Fruit fly (Drosophila melanogaster): Measurements from ENCODE around the gene Btk.

Btk gene

DNA sequence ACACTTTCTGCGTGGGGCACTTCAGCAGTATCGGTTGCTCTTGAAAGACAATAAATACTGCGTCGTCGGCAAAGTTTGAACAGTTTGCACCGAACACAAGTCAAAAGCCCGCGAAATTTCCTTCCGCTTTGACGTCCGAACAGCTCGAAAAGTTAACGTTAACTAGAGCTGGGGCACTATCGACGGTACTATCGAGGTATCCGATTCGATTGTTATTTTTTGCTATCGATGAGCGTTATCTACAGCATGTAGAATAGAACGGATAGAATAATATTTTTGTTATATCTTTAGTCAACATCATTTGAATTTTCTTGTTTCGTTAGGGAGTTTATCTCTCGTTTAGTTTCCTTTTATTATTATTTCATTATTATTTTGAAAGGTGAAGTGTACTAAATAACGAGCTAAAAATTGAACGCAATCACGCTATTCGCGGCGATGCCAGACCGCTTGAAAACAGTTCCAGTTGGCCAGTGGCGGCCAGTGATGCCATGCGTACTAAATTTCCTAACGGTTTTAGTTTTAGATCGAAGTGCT is 61.1 kb downstream of the Btk start, which contains the start of gene Pvr (continued):
- TF ChIP-seq CG12299 (tag; optimal IDR thresholded peaks at IDR 0.05) (no peak), HLH4C (GFP tag; IDR thresholded peaks at IDR 0.05; ENCODE audit: partially characterized antibody) (peak; percentile 97), Fer2 (tag; optimal IDR thresholded peaks at IDR 0.05) (no peak), CG9932 (GFP tag; IDR thresholded peaks at IDR 0.05) (no peak; the same call in 1 of the 2 replicates), CG32532 (GFP tag; IDR thresholded peaks at IDR 0.05) (peak; percentile 39), dmrt99B (tag; optimal IDR thresholded peaks at IDR 0.05) (no peak), CG4617 (GFP tag; optimal IDR thresholded peaks at IDR 0.05; ENCODE audit: borderline replicate concordance) (no peak), knrl (GFP tag; IDR thresholded peaks at IDR 0.05; ENCODE audit: partially characterized antibody) (peak; percentile 94), CG12391 (tag; optimal IDR thresholded peaks at IDR 0.05) (peak; percentile 2), CG16863 (GFP tag; optimal IDR thresholded peaks at IDR 0.05) (no peak), Hmr (GFP tag; optimal IDR thresholded peaks at IDR 0.05) (peak; percentile 64), CG13624 (GFP tag; optimal IDR thresholded peaks at IDR 0.05) (peak; percentile 51), CG15011 (GFP tag; optimal IDR thresholded peaks at IDR 0.05) (no peak), Ravus (GFP tag; IDR thresholded peaks at IDR 0.05) (no peak), Spps (tag; optimal IDR thresholded peaks at IDR 0.05) (no peak), CG31365 (tag; optimal IDR thresholded peaks at IDR 0.05) (no peak), CG9817 (tag; optimal IDR thresholded peaks at IDR 0.05) (no peak), sr (GFP tag; IDR thresholded peaks at IDR 0.05) (no peak), ara (GFP tag; IDR thresholded peaks at IDR 0.05) (no peak), BEAF-32 (GFP tag; optimal IDR thresholded peaks at IDR 0.05) (peak; percentile 95), eve (GFP tag; optimal IDR thresholded peaks at IDR 0.05) (no peak), D19B (GFP tag; optimal IDR thresholded peaks at IDR 0.05) (no peak)

DNA sequence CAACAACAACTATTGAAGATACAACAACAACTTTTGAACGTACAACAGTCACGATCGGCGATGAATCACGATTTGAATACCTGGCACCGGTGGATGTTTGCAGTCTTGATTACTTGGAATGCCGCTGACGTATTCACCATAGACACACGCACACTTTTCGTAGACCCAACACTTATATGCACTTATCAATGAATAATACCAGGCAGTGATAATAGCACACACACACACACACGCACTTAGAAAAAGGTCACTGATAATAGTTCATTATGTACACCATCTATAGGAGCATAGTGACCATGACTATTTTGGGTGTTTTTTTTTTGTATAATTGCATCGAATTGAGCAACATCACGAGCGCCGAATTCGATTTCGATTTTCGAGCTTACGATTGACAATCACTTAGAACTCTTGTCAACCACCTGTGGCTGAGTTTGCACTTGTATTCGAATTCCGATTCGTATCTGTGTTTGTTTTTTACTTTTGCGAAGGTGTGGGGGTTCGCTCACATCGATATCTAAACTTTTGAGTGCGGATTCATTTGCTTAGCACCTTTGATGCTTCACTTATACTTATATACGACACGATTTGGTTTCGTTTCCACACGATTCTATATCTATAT is 61.7 kb downstream of the Btk start:
- peak; percentile 12 for TF ChIP-seq sug (tag; optimal IDR thresholded peaks at IDR 0.05)
- TF ChIP-seq dm (GFP tag; optimal IDR thresholded peaks at IDR 0.05), result no peak
- TF ChIP-seq CG16813 (GFP tag; IDR thresholded peaks at IDR 0.05; ENCODE audit: partially characterized antibody), result no peak
- no peak for TF ChIP-seq CG34422 (GFP tag; IDR thresholded peaks at IDR 0.05)
- TF ChIP-seq sd (tag; optimal IDR thresholded peaks at IDR 0.05), result peak; percentile 96
- TF ChIP-seq Hey (tag; optimal IDR thresholded peaks at IDR 0.05), result peak; percentile 41
- TF ChIP-seq mirr (GFP tag; optimal IDR thresholded peaks at IDR 0.05), result peak; percentile 24
- peak; percentile 75; the same call in 3 of the 4 replicates for TF ChIP-seq chinmo (GFP tag; IDR thresholded peaks at IDR 0.05; ENCODE audit: partially characterized antibody)
- peak; percentile 9 for TF ChIP-seq CG8359 (GFP tag; optimal IDR thresholded peaks at IDR 0.05; ENCODE audit: borderline replicate concordance)
- no peak for TF ChIP-seq run (tag; optimal IDR thresholded peaks at IDR 0.05)
- no peak for TF ChIP-seq btn (GFP tag; optimal IDR thresholded peaks at IDR 0.05)
- peak; percentile 16 for TF ChIP-seq CG6813 (GFP tag; optimal IDR thresholded peaks at IDR 0.05)
- TF ChIP-seq Med (GFP tag), result peak; percentile 29
- TF ChIP-seq Abd-B (GFP tag; optimal IDR thresholded peaks at IDR 0.05), result no peak
- no peak for TF ChIP-seq wdn (GFP tag; IDR thresholded peaks at IDR 0.05)
- peak; percentile 21 for TF ChIP-seq lab (GFP tag; optimal IDR thresholded peaks at IDR 0.05)
- no peak for TF ChIP-seq CG5180 (GFP tag; optimal IDR thresholded peaks at IDR 0.05)
- peak; percentile 34 for TF ChIP-seq CG18599 (GFP tag; optimal IDR thresholded peaks at IDR 0.05)
- no peak for TF ChIP-seq zf30C (GFP tag; optimal IDR thresholded peaks at IDR 0.05)
- no peak for TF ChIP-seq CG14014 (GFP tag; IDR thresholded peaks at IDR 0.05)
- peak; percentile 18 for TF ChIP-seq corto (GFP tag; optimal IDR thresholded peaks at IDR 0.05)
- TF ChIP-seq CrebB (tag; optimal IDR thresholded peaks at IDR 0.05), result no peak
- TF ChIP-seq CG12391 (tag; optimal IDR thresholded peaks at IDR 0.05), result no peak
- peak; percentile 19 for TF ChIP-seq cwo (GFP tag; optimal IDR thresholded peaks at IDR 0.05)
- no peak for TF ChIP-seq CG12942 (GFP tag; optimal IDR thresholded peaks at IDR 0.05)
- TF ChIP-seq grn (GFP tag; optimal IDR thresholded peaks at IDR 0.05), result peak; percentile 4
- TF ChIP-seq CG15479 (GFP tag; optimal IDR thresholded peaks at IDR 0.05), result peak; percentile 24

Data from whole organism, embryonic.